Worm (Caenorhabditis elegans): ENCODE measurements around the gene ZK673.6.
A peak's percentile ranks its signal among the peaks of the same experiment; 100 is the strongest.
"Not testable (repeated sequence)": the region's sequence is repeated elsewhere in the genome, so short reads cannot be mapped to it uniquely, and the experiment has no call there.

The ZK673.6 gene

DNA sequence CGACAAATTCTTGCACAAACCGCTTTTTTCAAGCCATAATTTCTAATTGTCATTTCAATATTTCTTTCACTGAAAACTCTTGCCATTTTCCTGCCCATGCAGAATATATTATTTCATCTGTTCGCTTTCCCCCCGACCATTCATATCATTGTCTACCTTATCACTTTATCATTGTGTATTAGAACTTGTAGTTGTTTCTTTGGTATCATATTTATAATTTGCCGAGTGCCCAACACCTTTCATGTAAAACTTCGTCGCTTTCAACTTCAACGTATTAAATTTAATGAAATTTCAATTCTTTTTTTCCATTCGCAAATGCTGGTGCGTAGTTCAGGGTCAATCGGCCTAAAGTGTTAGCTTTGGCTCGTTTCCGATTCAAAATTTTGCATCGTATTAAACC is 21.3 kb downstream of the ZK673.6 start, which contains the start of gene ZK673.1:
Gene ZK673.1 (plus strand): TSS at position 301 of the 400 bp plus-strand sequence.
- TF ChIP-seq sem-2 (GFP tag; optimal IDR thresholded peaks at IDR 0.05); lin-13 (tag; optimal IDR thresholded peaks at IDR 0.05); ces-1 (GFP tag; optimal IDR thresholded peaks at IDR 0.05): not testable (repeated sequence)

DNA sequence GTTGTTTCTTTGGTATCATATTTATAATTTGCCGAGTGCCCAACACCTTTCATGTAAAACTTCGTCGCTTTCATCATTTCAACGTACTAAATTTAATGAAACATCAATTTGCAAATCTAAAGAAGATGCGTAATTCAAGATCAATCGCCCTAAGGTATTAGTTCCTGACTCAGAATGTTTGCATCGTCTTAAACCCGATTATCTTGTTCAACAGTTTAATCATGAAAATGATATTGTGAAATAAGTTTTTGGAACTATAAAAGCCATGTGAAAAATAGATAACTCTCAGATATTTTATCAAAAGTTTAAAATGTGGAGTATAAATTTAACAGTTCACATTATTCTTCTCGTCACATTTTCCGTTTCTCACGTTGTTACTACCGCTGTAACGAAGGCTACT is 24.2 kb downstream of the ZK673.6 start, which contains the start of gene E04D5.4:
Gene E04D5.4 (plus strand): TSS at position 301 of the 400 bp plus-strand sequence.
- TF ChIP-seq lsy-2 (tag; optimal IDR thresholded peaks at IDR 0.05), result no peak
- no peak for TF ChIP-seq ces-1 (GFP tag; optimal IDR thresholded peaks at IDR 0.05)
- TF ChIP-seq ham-2 (GFP tag; optimal IDR thresholded peaks at IDR 0.05), result no peak
- no peak for TF ChIP-seq elt-3 (tag; optimal IDR thresholded peaks at IDR 0.05)
- no peak for TF ChIP-seq tbx-8 (GFP tag; optimal IDR thresholded peaks at IDR 0.05)
- TF ChIP-seq flh-1 (GFP tag; optimal IDR thresholded peaks at IDR 0.05), result no peak
- no peak for TF ChIP-seq nhr-237 (tag; optimal IDR thresholded peaks at IDR 0.05)

DNA sequence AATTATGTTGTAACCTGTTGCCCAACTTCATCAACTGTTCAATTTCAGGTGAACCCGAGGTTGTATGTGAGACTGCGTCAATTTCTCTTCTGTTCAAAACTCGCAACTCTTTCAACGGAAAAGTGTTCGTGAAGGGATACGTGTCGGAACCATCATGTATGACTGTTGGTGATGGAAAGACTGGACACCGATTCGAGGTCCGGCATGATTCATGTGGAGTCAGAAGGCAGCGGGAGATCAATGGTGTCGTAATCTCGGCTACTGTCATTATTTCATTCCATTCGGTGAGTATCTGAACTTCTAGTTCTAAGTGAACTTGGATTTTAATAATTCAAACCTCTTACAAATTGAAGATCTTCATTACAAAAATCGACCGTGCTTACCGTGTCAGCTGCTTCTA is 26.3 kb downstream of the ZK673.6 start:
- TF ChIP-seq blmp-1 (tag; optimal IDR thresholded peaks at IDR 0.05), result no peak
- no peak for TF ChIP-seq lsy-2 (tag; optimal IDR thresholded peaks at IDR 0.05)
- no peak for TF ChIP-seq ceh-83 (GFP tag; optimal IDR thresholded peaks at IDR 0.05)
- no peak for TF ChIP-seq drap-1 (GFP tag; optimal IDR thresholded peaks at IDR 0.05)
- no peak for TF ChIP-seq sptf-1 (tag; optimal IDR thresholded peaks at IDR 0.05)
- TF ChIP-seq elt-1 (tag; optimal IDR thresholded peaks at IDR 0.05; ENCODE audit: borderline replicate concordance, insufficient read depth), result no peak
- TF ChIP-seq unc-62 (GFP tag; optimal IDR thresholded peaks at IDR 0.05), result no peak
- TF ChIP-seq hlh-1 (tag; optimal IDR thresholded peaks at IDR 0.05), result no peak
- TF ChIP-seq mep-1 (tag; optimal IDR thresholded peaks at IDR 0.05), result no peak
- no peak for TF ChIP-seq mab-5 (tag; optimal IDR thresholded peaks at IDR 0.05)
- no peak for TF ChIP-seq cnd-1 (tag; optimal IDR thresholded peaks at IDR 0.05)
- TF ChIP-seq unc-39 (tag; optimal IDR thresholded peaks at IDR 0.05), result no peak
- TF ChIP-seq lin-32 (GFP tag; optimal IDR thresholded peaks at IDR 0.05), result no peak

DNA sequence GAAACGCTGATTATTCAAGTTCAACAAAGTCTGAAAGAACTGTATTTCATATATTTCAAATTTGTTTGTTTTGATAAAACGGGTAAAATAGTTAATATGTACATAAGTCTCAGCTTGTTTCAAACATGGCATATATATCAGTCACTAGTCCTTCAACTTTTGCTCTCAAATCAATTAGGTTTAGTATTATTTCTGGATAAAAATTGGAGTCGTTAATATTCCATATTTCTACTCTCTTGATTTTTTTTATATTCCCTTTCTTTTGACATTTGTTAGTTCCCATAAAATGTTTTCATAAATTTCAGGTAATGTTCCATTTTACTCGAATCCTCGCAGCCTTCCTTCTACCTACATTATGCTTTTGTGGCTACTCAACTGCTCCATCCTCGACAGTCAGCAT is 28.3 kb downstream of the ZK673.6 start, which contains the start of gene cut-4:
Gene cut-4 (plus strand): TSS at position 301 of the 400 bp plus-strand sequence.
- no peak for TF ChIP-seq flh-1 (GFP tag; optimal IDR thresholded peaks at IDR 0.05)
- no peak for TF ChIP-seq ceh-39 (tag; optimal IDR thresholded peaks at IDR 0.05)
- TF ChIP-seq unc-62 (GFP tag; optimal IDR thresholded peaks at IDR 0.05), result no peak
- TF ChIP-seq blmp-1 (tag; optimal IDR thresholded peaks at IDR 0.05), result no peak
- TF ChIP-seq drap-1 (GFP tag; optimal IDR thresholded peaks at IDR 0.05), result no peak
- no peak for TF ChIP-seq lin-13 (tag; optimal IDR thresholded peaks at IDR 0.05)
- TF ChIP-seq zip-8 (tag; optimal IDR thresholded peaks at IDR 0.05), result no peak
- TF ChIP-seq snpc-4 (tag; optimal IDR thresholded peaks at IDR 0.05), result no peak
- no peak for TF ChIP-seq mep-1 (tag; optimal IDR thresholded peaks at IDR 0.05)
- TF ChIP-seq nhr-76 (tag; optimal IDR thresholded peaks at IDR 0.05), result no peak
- no peak for TF ChIP-seq mls-2 (tag; optimal IDR thresholded peaks at IDR 0.05)
- TF ChIP-seq sptf-1 (tag; optimal IDR thresholded peaks at IDR 0.05), result no peak
- no peak for TF ChIP-seq ztf-11 (tag; optimal IDR thresholded peaks at IDR 0.05)
- TF ChIP-seq nhr-237 (tag; optimal IDR thresholded peaks at IDR 0.05), result no peak
- TF ChIP-seq ceh-43 (GFP tag; optimal IDR thresholded peaks at IDR 0.05), result no peak
- TF ChIP-seq mab-5 (tag; optimal IDR thresholded peaks at IDR 0.05), result no peak

DNA sequence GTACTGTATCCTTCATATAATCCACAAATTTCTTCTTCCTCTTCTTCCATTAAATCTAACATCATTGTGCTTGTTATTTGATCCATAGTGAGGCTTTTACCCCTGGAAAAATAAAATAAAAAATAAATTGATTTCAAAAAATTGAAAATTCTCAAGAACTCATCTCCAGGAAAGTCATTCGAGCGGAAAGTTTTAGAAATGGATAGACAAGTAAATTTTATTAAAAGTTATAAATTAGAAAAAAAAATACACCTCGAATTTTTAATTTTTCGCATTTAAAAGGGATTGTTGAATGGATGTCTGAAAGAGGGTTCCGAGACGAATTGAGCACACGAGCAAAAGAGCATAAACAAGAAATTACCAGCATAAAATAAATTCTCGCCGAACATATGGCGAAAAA is 42.2 kb downstream of the ZK673.6 start, which contains the start of gene frpr-21:
Gene frpr-21 (minus strand): TSS at position 101 of the 400 bp plus-strand sequence.
- TF ChIP-seq nhr-12 (tag; optimal IDR thresholded peaks at IDR 0.05) (no peak), ceh-39 (tag; optimal IDR thresholded peaks at IDR 0.05) (no peak), flh-1 (GFP tag; optimal IDR thresholded peaks at IDR 0.05) (no peak)

DNA sequence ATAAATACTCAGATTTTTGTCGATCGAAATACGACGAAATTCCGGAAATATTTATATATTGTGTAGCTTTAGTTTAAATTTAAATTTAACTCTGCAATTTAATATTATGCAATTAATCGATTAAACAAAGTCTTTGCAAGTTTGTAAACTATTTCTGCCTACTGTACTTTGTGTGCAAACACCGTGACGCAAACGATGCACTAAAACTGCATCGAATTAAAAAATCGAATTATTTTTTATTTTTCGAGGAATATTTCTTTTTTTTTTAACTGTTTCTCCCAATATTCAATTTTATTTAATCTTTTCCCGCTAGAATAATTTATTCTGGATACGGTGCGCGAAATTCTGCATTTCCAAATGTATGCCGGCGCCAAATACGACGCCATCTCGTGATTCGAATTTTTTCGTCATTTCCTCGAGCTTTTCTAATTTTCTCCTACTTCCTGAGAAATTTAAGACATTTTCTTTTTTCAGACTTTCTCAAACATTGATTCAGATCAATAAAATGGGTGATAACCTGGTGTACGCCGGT is 47.7 kb downstream of the ZK673.6 start, which contains the start of gene eif-2A:
Gene eif-2A (plus strand): TSS at position 469 of the 532 bp plus-strand sequence.
- TF ChIP-seq mls-2 (tag; optimal IDR thresholded peaks at IDR 0.05), result no peak
- no peak for TF ChIP-seq zip-8 (tag; optimal IDR thresholded peaks at IDR 0.05)
- TF ChIP-seq unc-120 (tag; optimal IDR thresholded peaks at IDR 0.05; ENCODE audit: poor library complexity, severe bottlenecking), result no peak
- TF ChIP-seq nhr-237 (tag; optimal IDR thresholded peaks at IDR 0.05), result no peak
- TF ChIP-seq unc-39 (tag; optimal IDR thresholded peaks at IDR 0.05), result no peak
- TF ChIP-seq lsy-2 (tag; optimal IDR thresholded peaks at IDR 0.05), result peak; percentile 90
- no peak for TF ChIP-seq nhr-2 (tag; optimal IDR thresholded peaks at IDR 0.05)
- TF ChIP-seq elt-1 (tag; optimal IDR thresholded peaks at IDR 0.05; ENCODE audit: borderline replicate concordance, insufficient read depth), result no peak
- no peak for TF ChIP-seq nhr-28 (tag; optimal IDR thresholded peaks at IDR 0.05)
- TF ChIP-seq sptf-1 (tag; optimal IDR thresholded peaks at IDR 0.05), result no peak
- TF ChIP-seq flh-1 (GFP tag; optimal IDR thresholded peaks at IDR 0.05), result no peak
- no peak for TF ChIP-seq sem-2 (GFP tag; optimal IDR thresholded peaks at IDR 0.05)
- peak; percentile 59 for TF ChIP-seq ces-1 (GFP tag; optimal IDR thresholded peaks at IDR 0.05)
